Worm (Caenorhabditis elegans): ENCODE results near the gene Y15E3A.3.
A peak's percentile ranks its signal among the peaks of the same experiment; 100 is the strongest.

The Y15E3A.3 gene

DNA sequence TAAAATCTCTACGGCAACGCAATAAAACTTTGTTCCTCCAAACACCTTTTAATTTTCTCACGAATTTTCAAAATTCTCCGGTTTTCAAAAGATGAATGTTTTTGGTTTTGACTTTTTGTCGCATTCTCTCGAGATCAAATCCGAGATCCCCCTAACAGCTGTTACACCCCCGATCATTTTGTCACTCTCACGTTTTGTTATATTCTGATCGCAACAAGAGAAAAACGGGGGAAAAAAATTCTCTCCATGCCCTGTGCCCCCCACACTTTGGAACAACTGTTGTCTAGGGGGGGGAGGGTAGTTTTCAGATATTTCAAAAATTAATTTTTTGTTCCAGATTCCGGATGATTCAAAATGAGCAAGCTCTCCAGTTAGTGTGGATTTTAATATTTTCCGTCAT, 12.6 kb upstream of the Y15E3A.3 start:
- TF ChIP-seq skn-1 (tag; optimal IDR thresholded peaks at IDR 0.05) (no peak), elt-1 (tag; optimal IDR thresholded peaks at IDR 0.05) (no peak), sma-9 (GFP tag; optimal IDR thresholded peaks at IDR 0.05) (peak; percentile 57), sma-9 (tag; optimal IDR thresholded peaks at IDR 0.05) (no peak), F13H6.1 (tag; optimal IDR thresholded peaks at IDR 0.05) (peak; percentile 74), C34F6.9 (tag; optimal IDR thresholded peaks at IDR 0.05) (peak; percentile 45), dmd-4 (tag; optimal IDR thresholded peaks at IDR 0.05) (no peak), snpc-4 (tag; optimal IDR thresholded peaks at IDR 0.05) (no peak), nhr-129 (tag; optimal IDR thresholded peaks at IDR 0.05) (peak; percentile 26), R02D3.7 (tag; optimal IDR thresholded peaks at IDR 0.05) (no peak), gmeb-1 (tag; optimal IDR thresholded peaks at IDR 0.05) (no peak), lsy-2 (tag; optimal IDR thresholded peaks at IDR 0.05) (peak in 1 of 2 experiments; percentile 27)

ce11 chrX:15336392-15336791, 10.8 kb upstream of the Y15E3A.3 start:
- TF ChIP-seq nhr-77 (tag; optimal IDR thresholded peaks at IDR 0.05) (no peak), nhr-25 (tag; optimal IDR thresholded peaks at IDR 0.05) (no peak), nhr-21 (tag; optimal IDR thresholded peaks at IDR 0.05) (no peak), ZK546.5 (tag; optimal IDR thresholded peaks at IDR 0.05) (no peak), mab-5 (tag; optimal IDR thresholded peaks at IDR 0.05) (no peak), nhr-11 (tag; optimal IDR thresholded peaks at IDR 0.05) (no peak), ama-1 (optimal IDR thresholded peaks at IDR 0.05) (no peak), sem-4 (tag; optimal IDR thresholded peaks at IDR 0.05) (no peak), lin-13 (GFP tag; optimal IDR thresholded peaks at IDR 0.05) (no peak), C34F6.9 (tag; optimal IDR thresholded peaks at IDR 0.05) (no peak), mdl-1 (tag; optimal IDR thresholded peaks at IDR 0.05) (no peak), Y55F3AM.14 (GFP tag; optimal IDR thresholded peaks at IDR 0.05) (no peak), R02D3.7 (tag; optimal IDR thresholded peaks at IDR 0.05) (no peak), ztf-4 (tag; optimal IDR thresholded peaks at IDR 0.05) (no peak), egl-27 (tag; optimal IDR thresholded peaks at IDR 0.05) (no peak)

ce11 chrX:15335636-15336035, 10.0 kb upstream of the Y15E3A.3 start:
- TF ChIP-seq lin-39 (tag; optimal IDR thresholded peaks at IDR 0.05), result no peak
- TF ChIP-seq ama-1 (optimal IDR thresholded peaks at IDR 0.05), result no peak
- no peak for TF ChIP-seq crh-2 (tag; optimal IDR thresholded peaks at IDR 0.05)
- no peak for TF ChIP-seq zag-1 (tag; optimal IDR thresholded peaks at IDR 0.05)
- no peak for TF ChIP-seq lin-11 (tag; optimal IDR thresholded peaks at IDR 0.05)
- no peak for TF ChIP-seq sma-3 (GFP tag; optimal IDR thresholded peaks at IDR 0.05)
- no peak for TF ChIP-seq fos-1 (tag; optimal IDR thresholded peaks at IDR 0.05)

DNA sequence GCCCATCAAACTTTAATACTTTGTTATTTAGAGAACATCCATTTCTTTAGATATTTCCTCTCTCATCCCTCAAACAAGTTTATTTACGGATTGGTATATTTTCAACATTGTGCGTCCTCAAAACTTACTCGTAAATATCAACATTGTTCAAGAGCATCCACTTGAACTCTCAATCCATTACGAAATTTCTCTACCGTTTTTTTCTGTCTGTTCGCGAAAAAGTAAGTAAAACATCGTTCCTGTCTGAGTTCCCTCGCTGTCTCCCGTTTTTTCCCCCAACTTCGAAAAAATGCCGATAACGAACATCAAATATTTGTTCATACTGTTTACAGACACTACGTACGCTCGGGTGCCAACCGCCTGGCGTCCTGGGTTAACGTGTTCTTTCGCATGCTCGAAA, 9.3 kb upstream of the Y15E3A.3 start:
- TF ChIP-seq lin-11 (tag; optimal IDR thresholded peaks at IDR 0.05) (no peak), snpc-4 (tag; optimal IDR thresholded peaks at IDR 0.05) (no peak), lin-39 (tag; optimal IDR thresholded peaks at IDR 0.05) (no peak), sem-4 (tag; optimal IDR thresholded peaks at IDR 0.05) (no peak), ztf-4 (tag; optimal IDR thresholded peaks at IDR 0.05) (no peak), sma-9 (GFP tag; optimal IDR thresholded peaks at IDR 0.05) (peak; percentile 60), sma-9 (tag; optimal IDR thresholded peaks at IDR 0.05) (no peak), nhr-77 (tag; optimal IDR thresholded peaks at IDR 0.05) (no peak), F13H6.1 (tag; optimal IDR thresholded peaks at IDR 0.05) (no peak), nhr-129 (tag; optimal IDR thresholded peaks at IDR 0.05) (peak; percentile 13)

ce11 chrX:15330664-15331063, 5.1 kb upstream of the Y15E3A.3 start, which contains the start of gene Y15E3A.4:
TSS of gene Y15E3A.4 (plus strand) at chrX:15330964.
- TF ChIP-seq ztf-1 (GFP tag; conservative IDR thresholded peaks at IDR 0.05) (no peak), crh-2 (tag; optimal IDR thresholded peaks at IDR 0.05) (no peak), zag-1 (tag; optimal IDR thresholded peaks at IDR 0.05) (no peak), Y55F3AM.14 (GFP tag; optimal IDR thresholded peaks at IDR 0.05) (no peak), nhr-6 (tag; optimal IDR thresholded peaks at IDR 0.05) (no peak), ZK546.5 (tag; optimal IDR thresholded peaks at IDR 0.05) (no peak)

ce11 chrX:15328343-15328742, 2.7 kb upstream of the Y15E3A.3 start:
- TF ChIP-seq unc-55 (GFP tag; optimal IDR thresholded peaks at IDR 0.05) (no peak), nhr-12 (tag; optimal IDR thresholded peaks at IDR 0.05) (no peak), ceh-16 (tag; optimal IDR thresholded peaks at IDR 0.05) (no peak), ZK546.5 (tag; optimal IDR thresholded peaks at IDR 0.05) (no peak)

Data from whole organism, L2 larva.